Fruit fly (Drosophila melanogaster) whole organism, prepupa: ENCODE data around the gene CG1896.

Experiments used
- CG32006 ChIP-seq: fragments of 200-800 bp; sonication (Bioruptor generic); optimal IDR thresholded peaks from 3 replicates; lab custom pipeline; 2017; ENCODE audit warnings: missing biosample characterization, mild to moderate bottlenecking, missing genetic modification characterization
- CG34406 ChIP-seq: fragments of 200-800 bp; sonication (Bioruptor generic); optimal IDR thresholded peaks from 3 replicates; lab custom pipeline; 2016; ENCODE audit warnings: missing biosample characterization, missing genetic modification characterization
- CG4318 ChIP-seq: fragments of 200-800 bp; sonication (Bioruptor generic); optimal IDR thresholded peaks from 3 replicates; lab custom pipeline; 2017; ENCODE audit warnings: missing biosample characterization, mild to moderate bottlenecking, missing genetic modification characterization
- Eip93F ChIP-seq: fragments of 200-800 bp; sonication (Bioruptor generic); optimal IDR thresholded peaks from 2 replicates; lab custom pipeline; 2016; ENCODE audit warnings: missing biosample characterization, mild to moderate bottlenecking, missing genetic modification characterization
- net ChIP-seq: fragments of 200-800 bp; sonication (Bioruptor generic); optimal IDR thresholded peaks from 3 replicates; lab custom pipeline; 2016; ENCODE audit warnings: missing biosample characterization, missing genetic modification characterization

dm6 chr3R:31725486-31726227 lies 18.4 kb upstream of the CG1896 start:
- TF ChIP-seq CG32006 (GFP tag; lab: Kevin White, UChicago) (no peak), CG34406 (GFP tag; lab: Kevin White, UChicago) (no peak), net (GFP tag; lab: Kevin White, UChicago) (no peak), CG4318 (no peak), Eip93F (GFP tag; lab: Kevin White, UChicago) (no peak)
